Worm (Caenorhabditis elegans) whole organism, L3 larva: ENCODE measurements around the gene lect-2.

ENCODE experiments used
- R02D3.7 ChIP-seq: fragments of 150-350 bp; optimal IDR thresholded peaks from 2 replicates; lab custom pipeline; 2014; ENCODE audit warnings: missing biosample characterization, missing genetic modification characterization
- ZK546.5 ChIP-seq: sonication (generic microtip); optimal IDR thresholded peaks from 2 replicates; lab custom pipeline; 2017; ENCODE audit warnings: missing biosample characterization, missing genetic modification characterization
- ama-1 ChIP-seq: fragments of 150-350 bp; optimal IDR thresholded peaks from 2 replicates; lab custom pipeline; 2018
- ceh-82 ChIP-seq: fragments of 150-350 bp; optimal IDR thresholded peaks from 2 replicates; lab custom pipeline; 2014; ENCODE audit warnings: missing biosample characterization, missing genetic modification characterization
- egl-27 ChIP-seq: sonication (generic microtip); optimal IDR thresholded peaks from 4 replicates; lab custom pipeline; 2017; ENCODE audit warnings: missing biosample characterization, missing genetic modification reagents, missing genetic modification characterization
- egl-5 ChIP-seq: fragments of 150-350 bp; optimal IDR thresholded peaks from 2 replicates; lab custom pipeline; 2017; ENCODE audit warnings: missing biosample characterization, missing genetic modification reagents, missing genetic modification characterization, inconsistent platforms
- elt-2 ChIP-seq: sonication (generic microtip); optimal IDR thresholded peaks from 2 replicates; lab custom pipeline; 2016; ENCODE audit warnings: missing genetic modification reagents, mild to moderate bottlenecking, missing genetic modification characterization, missing compliant biosample characterization
- fkh-10 ChIP-seq: sonication (generic microtip); optimal IDR thresholded peaks from 2 replicates; lab custom pipeline; 2017; ENCODE audit warnings: missing biosample characterization, missing genetic modification reagents, missing genetic modification characterization
- hmg-11 ChIP-seq: sonication (generic microtip); optimal IDR thresholded peaks from 2 replicates; lab custom pipeline; 2016; ENCODE audit warnings: missing genetic modification characterization, missing compliant biosample characterization
- lin-15B ChIP-seq: fragments of 150-350 bp; optimal IDR thresholded peaks from 2 replicates; lab custom pipeline; 2014; ENCODE audit warnings: missing biosample characterization, missing genetic modification characterization
- lin-39 ChIP-seq: fragments of 150-350 bp; optimal IDR thresholded peaks from 2 replicates; lab custom pipeline; 2018; ENCODE audit warnings: missing biosample characterization, missing genetic modification reagents, missing genetic modification characterization
- nfya-1 ChIP-seq: sonication (generic microtip); optimal IDR thresholded peaks from 2 replicates; lab custom pipeline; 2017; ENCODE audit warnings: missing genetic modification characterization, mild to moderate bottlenecking, missing compliant biosample characterization, antibody characterized with exemption, moderate library complexity; ENCODE audit not compliant: insufficient read depth
- nhr-11 ChIP-seq: fragments of 150-350 bp; optimal IDR thresholded peaks from 2 replicates; lab custom pipeline; 2014; ENCODE audit warnings: missing biosample characterization, missing genetic modification characterization
- nhr-23 ChIP-seq: fragments of 150-350 bp; optimal IDR thresholded peaks from 2 replicates; lab custom pipeline; 2014; ENCODE audit warnings: missing biosample characterization, missing genetic modification reagents, missing genetic modification characterization
- nhr-25 ChIP-seq: sonication (generic microtip); optimal IDR thresholded peaks from 2 replicates; lab custom pipeline; 2017; ENCODE audit warnings: missing biosample characterization, missing genetic modification characterization
- nhr-28 ChIP-seq: fragments of 150-350 bp; optimal IDR thresholded peaks from 2 replicates; lab custom pipeline; 2014; ENCODE audit warnings: missing biosample characterization, missing genetic modification characterization
- pha-4 ChIP-seq: fragments of 150-350 bp; optimal IDR thresholded peaks from 2 replicates; lab custom pipeline; 2014; ENCODE audit warnings: missing biosample characterization, missing genetic modification reagents, missing genetic modification characterization
- pqm-1 ChIP-seq: fragments of 150-350 bp; optimal IDR thresholded peaks from 2 replicates; lab custom pipeline; 2017; ENCODE audit warnings: missing biosample characterization, missing genetic modification characterization, inconsistent platforms
- sea-2 ChIP-seq: fragments of 150-350 bp; sonication (generic microtip); optimal IDR thresholded peaks from 4 replicates; lab custom pipeline; 2014; ENCODE audit warnings: missing biosample characterization, missing genetic modification reagents, missing genetic modification characterization
- skn-1 ChIP-seq: fragments of 150-350 bp; optimal IDR thresholded peaks from 2 replicates; lab custom pipeline; 2014; ENCODE audit warnings: missing biosample characterization, missing genetic modification characterization
- snpc-4 ChIP-seq: fragments of 150-350 bp; optimal IDR thresholded peaks from 2 replicates; lab custom pipeline; 2014; ENCODE audit warnings: missing biosample characterization, missing genetic modification characterization
- unc-39 ChIP-seq: sonication (generic microtip); optimal IDR thresholded peaks from 4 replicates; lab custom pipeline; 2017; ENCODE audit warnings: missing biosample characterization, missing genetic modification characterization
- unc-62 ChIP-seq: fragments of 150-350 bp; sonication (generic microtip); optimal IDR thresholded peaks from 4 replicates; lab custom pipeline; 2014; ENCODE audit warnings: missing biosample characterization, missing genetic modification reagents, missing genetic modification characterization
- ztf-11 ChIP-seq: fragments of 150-350 bp; optimal IDR thresholded peaks from 2 replicates; lab custom pipeline; 2014; ENCODE audit warnings: missing biosample characterization, missing genetic modification characterization
- ztf-4 ChIP-seq: fragments of 150-350 bp; optimal IDR thresholded peaks from 2 replicates; lab custom pipeline; 2014; ENCODE audit warnings: missing biosample characterization, missing genetic modification characterization

lect-2 gene

ce11 chrII:5838453-5838852 lies 47.9 kb downstream of the lect-2 start, which contains the start of gene ZK1248.15:
ZK1248.15 (minus strand) TSS chrII:5838553.
- no peak for TF ChIP-seq egl-5 (tag; lab: Kevin White, UChicago)
- TF ChIP-seq egl-27 (tag; lab: Kevin White, UChicago): no peak
- no peak for TF ChIP-seq elt-2 (tag; lab: Kevin White, UChicago)
- TF ChIP-seq sea-2 (GFP tag; lab: Kevin White, UChicago): no peak

- TF ChIP-seq fkh-10 (GFP tag; lab: Kevin White, UChicago) (no peak), lin-39 (tag; lab: Kevin White, UChicago) (no peak), unc-39 (no peak), lin-15B (tag; lab: Kevin White, UChicago) (peak; percentile 4), hmg-11 (tag; lab: Kevin White, UChicago) (peak; percentile 42), ztf-11 (tag; lab: Kevin White, UChicago) (no peak), pha-4 (tag; lab: Kevin White, UChicago) (peak; percentile 25), R02D3.7 (tag; lab: Kevin White, UChicago) (peak; percentile 88), ama-1 (peak; percentile 6), nhr-28 (tag; lab: Kevin White, UChicago) (no peak), unc-62 (GFP tag; lab: Kevin White, UChicago) (no peak), nfya-1 (tag; lab: Kevin White, UChicago) (peak; percentile 28), ztf-4 (tag; lab: Kevin White, UChicago) (no peak), nhr-25 (no peak), egl-5 (tag; lab: Kevin White, UChicago) (no peak), snpc-4 (peak; percentile 0)
Observed at ce11 chrII:5839227-5839626, 48.7 kb downstream of the lect-2 start, which contains the start of gene ZK1248.19. ZK1248.19 (minus strand) TSS chrII:5839414.

DNA sequence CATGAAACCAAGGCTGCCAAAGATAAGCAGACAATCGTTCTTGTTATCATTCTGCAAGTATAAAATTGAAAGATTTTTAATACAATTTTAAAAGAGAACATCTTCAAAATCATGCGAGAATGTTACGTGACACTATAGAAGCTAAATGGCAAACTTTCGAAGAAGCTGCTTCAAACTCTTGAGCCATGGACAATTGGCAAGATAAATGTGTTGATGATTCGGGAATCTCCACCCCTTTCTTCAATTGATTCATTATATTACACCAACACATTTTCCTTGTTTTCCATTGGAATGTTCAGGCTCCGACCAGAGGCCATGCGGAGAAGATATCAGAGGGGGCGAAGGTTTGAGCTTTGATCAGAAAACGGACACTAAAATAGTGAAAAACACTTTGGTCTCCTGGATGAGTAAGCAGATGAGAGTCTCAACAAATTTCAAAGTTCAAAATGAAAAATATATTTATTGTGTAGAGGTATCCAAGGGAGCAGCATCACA lies 50.6 kb downstream of the lect-2 start, which contains the start of gene lec-5:
Gene lec-5 (minus strand): TSS at position 51 of the 495 bp plus-strand sequence.
- no peak for TF ChIP-seq nhr-23 (tag; lab: Kevin White, UChicago)
- TF ChIP-seq nhr-28 (tag; lab: Kevin White, UChicago): no peak
- TF ChIP-seq skn-1: no peak
- TF ChIP-seq lin-39 (tag; lab: Kevin White, UChicago): peak; percentile 9

DNA sequence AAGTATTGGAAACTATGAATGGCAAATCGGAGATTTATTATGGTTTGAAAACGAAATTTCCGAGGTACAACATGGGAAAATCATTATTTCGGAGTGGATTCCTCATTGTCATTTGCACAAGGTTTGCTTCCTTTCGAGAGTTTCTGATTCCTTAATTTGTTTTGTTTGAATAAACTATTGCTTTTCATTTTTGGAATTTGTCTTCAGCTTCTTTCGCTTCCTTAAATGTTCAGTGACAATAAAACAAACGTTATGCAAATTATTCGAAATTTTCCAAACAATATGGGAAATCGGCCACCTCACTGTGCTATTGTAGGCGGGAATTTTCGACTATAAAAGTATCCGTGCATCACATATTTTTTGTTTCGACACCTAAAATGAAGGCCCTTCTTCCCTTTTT lies 51.3 kb downstream of the lect-2 start, which contains the start of gene nep-25:
Gene nep-25 (plus strand): TSS at position 375 of the 400 bp plus-strand sequence.
- TF ChIP-seq nhr-11 (tag; lab: Kevin White, UChicago) (no peak), pqm-1 (tag; lab: Kevin White, UChicago) (no peak), sea-2 (GFP tag; lab: Kevin White, UChicago) (no peak), ZK546.5 (no peak), ceh-82 (tag; lab: Kevin White, UChicago) (no peak), pha-4 (tag; lab: Kevin White, UChicago) (no peak)
